Fruit fly (Drosophila melanogaster) whole organism, embryonic: ENCODE data around the gene Ufd4.
A peak's percentile ranks its signal among the peaks of the same experiment; 100 is the strongest.

Experiments
- B-H2 ChIP-seq: fragments of 200-800 bp; sonication (Bioruptor generic); optimal IDR thresholded peaks from 2 replicates; lab custom pipeline; 2018; ENCODE audit warnings: missing biosample characterization, mild to moderate bottlenecking, missing genetic modification characterization
- Blimp-1 ChIP-seq: fragments of 200-800 bp; sonication (Bioruptor generic); optimal IDR thresholded peaks from 3 replicates; lab custom pipeline; 2018; ENCODE audit warnings: missing biosample characterization, missing genetic modification characterization, mild to moderate bottlenecking, moderate library complexity, missing genetic modification reagents
- CG10565 ChIP-seq: fragments of 200-800 bp; sonication (Bioruptor generic); optimal IDR thresholded peaks from 3 replicates; lab custom pipeline; 2016; ENCODE audit warnings: missing biosample characterization, mild to moderate bottlenecking, missing genetic modification characterization
- CG10654 ChIP-seq: fragments of 200-800 bp; sonication (Bioruptor generic); optimal IDR thresholded peaks from 2 replicates; lab custom pipeline; 2016; ENCODE audit warnings: missing biosample characterization, missing genetic modification characterization
- CG10959 ChIP-seq: fragments of 200-800 bp; sonication (Bioruptor generic); IDR thresholded peaks from 2 replicates; pipeline ENCODE4 v1.3.6; 2022; ENCODE audit warnings: missing biosample characterization, missing genetic modification characterization
- CG11456 ChIP-seq: fragments of 200-800 bp; sonication (Bioruptor generic); IDR thresholded peaks from 3 replicates; pipeline ENCODE4 v1.3.6; 2022; ENCODE audit warnings: missing biosample characterization, missing genetic modification characterization
- CG11560 ChIP-seq: fragments of 200-800 bp; sonication (Bioruptor generic); IDR thresholded peaks from 3 replicates; pipeline ENCODE4 v1.3.6; 2022; ENCODE audit warnings: missing biosample characterization, missing genetic modification characterization
- CG12155 ChIP-seq: fragments of 200-800 bp; sonication (Bioruptor generic); optimal IDR thresholded peaks from 3 replicates; lab custom pipeline; 2016; ENCODE audit warnings: missing biosample characterization, missing genetic modification characterization
- CG1233 ChIP-seq: fragments of 200-800 bp; sonication (Bioruptor generic); optimal IDR thresholded peaks from 4 replicates; lab custom pipeline; 2018; ENCODE audit warnings: missing biosample characterization, mild to moderate bottlenecking, missing genetic modification characterization
- CG13424 ChIP-seq: fragments of 200-800 bp; sonication (Bioruptor generic); optimal IDR thresholded peaks from 2 replicates; lab custom pipeline; 2019; ENCODE audit warnings: missing biosample characterization, mild to moderate bottlenecking, missing genetic modification characterization, moderate library complexity
- CG13775 ChIP-seq: fragments of 200-800 bp; sonication (Bioruptor generic); optimal IDR thresholded peaks from 3 replicates; lab custom pipeline; 2017; ENCODE audit warnings: missing biosample characterization, mild to moderate bottlenecking, missing genetic modification characterization
- CG14014 ChIP-seq: fragments of 200-800 bp; sonication (Bioruptor generic); IDR thresholded peaks from 2 replicates; pipeline ENCODE4 v1.3.6; 2022; ENCODE audit warnings: missing biosample characterization, missing genetic modification characterization
- CG1529 ChIP-seq: fragments of 200-800 bp; sonication (Bioruptor generic); optimal IDR thresholded peaks from 3 replicates; lab custom pipeline; 2018; ENCODE audit warnings: missing biosample characterization, missing genetic modification characterization
- CG15696 ChIP-seq: fragments of 200-800 bp; sonication (Bioruptor generic); optimal IDR thresholded peaks from 2 replicates; lab custom pipeline; 2019; ENCODE audit warnings: missing biosample characterization, mild to moderate bottlenecking, missing genetic modification characterization, moderate library complexity
- CG16813 ChIP-seq: fragments of 200-800 bp; sonication (Bioruptor generic); IDR thresholded peaks from 3 replicates; pipeline ENCODE4 v1.3.6; 2022; ENCODE audit warnings: missing biosample characterization, missing genetic modification characterization; ENCODE audit not compliant: partially characterized antibody
- CG16815 ChIP-seq: fragments of 200-800 bp; sonication (Bioruptor generic); optimal IDR thresholded peaks from 3 replicates; lab custom pipeline; 2017; ENCODE audit warnings: missing biosample characterization, mild to moderate bottlenecking, missing genetic modification characterization
- CG17385 ChIP-seq: fragments of 200-800 bp; sonication (Bioruptor generic); optimal IDR thresholded peaks from 3 replicates; lab custom pipeline; 2018; ENCODE audit warnings: missing biosample characterization, mild to moderate bottlenecking, missing genetic modification characterization
- CG17568 ChIP-seq: fragments of 200-800 bp; sonication (Bioruptor generic); optimal IDR thresholded peaks from 2 replicates; lab custom pipeline; 2018; ENCODE audit warnings: missing biosample characterization, mild to moderate bottlenecking, missing genetic modification characterization, moderate library complexity
- CG1792 ChIP-seq: fragments of 200-800 bp; sonication (Bioruptor generic); optimal IDR thresholded peaks from 2 replicates; lab custom pipeline; 2016; ENCODE audit warnings: missing biosample characterization, missing genetic modification characterization
- CG30020 ChIP-seq: fragments of 200-800 bp; optimal IDR thresholded peaks from 2 replicates; lab custom pipeline; 2019; ENCODE audit warnings: missing biosample characterization, mild to moderate bottlenecking, missing genetic modification characterization, moderate library complexity
- CG34224 ChIP-seq: fragments of 200-800 bp; sonication (Bioruptor generic); IDR thresholded peaks from 3 replicates; pipeline ENCODE4 v1.3.6; 2022; ENCODE audit warnings: missing biosample characterization, missing genetic modification characterization; ENCODE audit not compliant: partially characterized antibody
- CG7963 ChIP-seq: fragments of 200-800 bp; sonication (Bioruptor generic); IDR thresholded peaks from 3 replicates; pipeline ENCODE4 v1.3.6; 2022; ENCODE audit warnings: missing biosample characterization, missing genetic modification characterization; ENCODE audit not compliant: partially characterized antibody
- CG8089 ChIP-seq: fragments of 200-800 bp; sonication (Bioruptor generic); optimal IDR thresholded peaks from 3 replicates; lab custom pipeline; 2016; ENCODE audit warnings: missing biosample characterization, missing genetic modification characterization
- CG9215 ChIP-seq: fragments of 200-800 bp; sonication (Bioruptor generic); IDR thresholded peaks from 2 replicates; pipeline ENCODE4 v1.3.6; 2022; ENCODE audit warnings: missing biosample characterization, missing genetic modification characterization
- CkIIα-i1 ChIP-seq: fragments of 200-800 bp; sonication (Bioruptor generic); IDR thresholded peaks from 2 replicates; pipeline ENCODE4 v1.3.6; 2022; ENCODE audit warnings: missing biosample characterization, missing genetic modification characterization
- Dek ChIP-seq: fragments of 200-800 bp; sonication (Bioruptor generic); optimal IDR thresholded peaks from 3 replicates; lab custom pipeline; 2019; ENCODE audit warnings: missing biosample characterization, mild to moderate bottlenecking, missing genetic modification characterization, moderate library complexity
- HmgZ ChIP-seq: fragments of 200-800 bp; sonication (Bioruptor generic); optimal IDR thresholded peaks from 2 replicates; lab custom pipeline; 2018; ENCODE audit warnings: missing biosample characterization, mild to moderate bottlenecking, missing genetic modification characterization
- Hmr ChIP-seq: fragments of 200-800 bp; sonication (Bioruptor generic); optimal IDR thresholded peaks from 3 replicates; lab custom pipeline; 2017; ENCODE audit warnings: mild to moderate bottlenecking, missing biosample characterization, missing genetic modification reagents, missing genetic modification characterization
- MESR4 ChIP-seq: fragments of 200-800 bp; sonication (Bioruptor generic); optimal IDR thresholded peaks from 2 replicates; lab custom pipeline; 2018; ENCODE audit warnings: missing biosample characterization, mild to moderate bottlenecking, missing genetic modification characterization, moderate library complexity
- NfI ChIP-seq: fragments of 200-800 bp; sonication (Bioruptor generic); optimal IDR thresholded peaks from 3 replicates; lab custom pipeline; 2018; ENCODE audit warnings: missing biosample characterization, mild to moderate bottlenecking, missing genetic modification characterization, moderate library complexity
- Scr ChIP-seq: fragments of 200-800 bp; sonication (Bioruptor generic); IDR thresholded peaks from 2 replicates; pipeline ENCODE4 v1.3.6; 2022; ENCODE audit warnings: missing biosample characterization, missing genetic modification characterization; ENCODE audit not compliant: partially characterized antibody
- Sin3A ChIP-seq: fragments of >200 bp; optimal IDR thresholded peaks from 2 replicates; lab custom pipeline; 2018
- ab ChIP-seq: fragments of 200-800 bp; sonication (Bioruptor generic); optimal IDR thresholded peaks from 2 replicates; lab custom pipeline; 2016; ENCODE audit warnings: missing biosample characterization, missing genetic modification characterization
- amos ChIP-seq: fragments of 200-800 bp; sonication (Bioruptor generic); IDR thresholded peaks from 2 replicates; pipeline ENCODE4 v1.3.6; 2022; ENCODE audit warnings: missing biosample characterization, missing genetic modification characterization; ENCODE audit not compliant: partially characterized antibody
- ash1 ChIP-seq: fragments of 200-800 bp; sonication (Bioruptor generic); optimal IDR thresholded peaks from 2 replicates; lab custom pipeline; 2018; ENCODE audit warnings: missing biosample characterization, mild to moderate bottlenecking, missing genetic modification characterization
- cad ChIP-seq: fragments of >200 bp; optimal IDR thresholded peaks from 2 replicates; lab custom pipeline; 2017; ENCODE audit warnings: missing biosample characterization, missing genetic modification characterization
- ci ChIP-seq: fragments of 200-800 bp; sonication (Bioruptor generic); IDR thresholded peaks from 3 replicates; pipeline ENCODE4 v1.3.6; 2022; ENCODE audit warnings: missing biosample characterization, missing genetic modification characterization
- dysf ChIP-seq: fragments of 200-800 bp; sonication (Bioruptor generic); IDR thresholded peaks from 3 replicates; pipeline ENCODE4 v1.3.6; 2022; ENCODE audit warnings: missing biosample characterization, missing genetic modification characterization
- esg ChIP-seq: fragments of 200-800 bp; sonication (Bioruptor generic); conservative IDR thresholded peaks from 2 replicates; pipeline ENCODE4 v1.3.6; 2022; ENCODE audit warnings: missing biosample characterization, missing genetic modification characterization
- exex ChIP-seq: fragments of 200-800 bp; sonication (Bioruptor generic); optimal IDR thresholded peaks from 4 replicates; lab custom pipeline; 2018; ENCODE audit warnings: missing biosample characterization, mild to moderate bottlenecking, missing genetic modification characterization, moderate library complexity
- fd3F ChIP-seq: fragments of 200-800 bp; sonication (Bioruptor generic); optimal IDR thresholded peaks from 2 replicates; lab custom pipeline; 2018; ENCODE audit warnings: missing biosample characterization, mild to moderate bottlenecking, missing genetic modification characterization, moderate library complexity
- pan ChIP-seq, 4 experiments: fragments of >200 bp in 3 of 4; fragments of 200-800 bp in 1 of 4; sonication (Bioruptor generic) in 1 of 4; optimal IDR thresholded peaks in 3 of 4; IDR thresholded peaks in 1 of 4; 2 replicates each; pipeline versions ENCODE4 v1.3.6 to Lab custom; 2017 to 2022; ENCODE audit warnings: missing biosample characterization in 2 of 4, missing genetic modification characterization in 2 of 4, mixed read lengths in 1 of 4
- pnt ChIP-seq: fragments of 200-800 bp; sonication (Bioruptor generic); optimal IDR thresholded peaks from 3 replicates; lab custom pipeline; 2016; ENCODE audit warnings: missing biosample characterization, missing genetic modification characterization
- pros ChIP-seq: fragments of 200-800 bp; sonication (Bioruptor generic); optimal IDR thresholded peaks from 3 replicates; lab custom pipeline; 2019; ENCODE audit warnings: missing biosample characterization, mild to moderate bottlenecking, missing genetic modification characterization, moderate library complexity
- seq ChIP-seq: fragments of 200-800 bp; sonication (Bioruptor generic); IDR thresholded peaks from 2 replicates; pipeline ENCODE4 v1.3.6; 2022; ENCODE audit warnings: missing biosample characterization, missing genetic modification characterization
- tap ChIP-seq: fragments of 200-800 bp; optimal IDR thresholded peaks from 3 replicates; lab custom pipeline; 2019; ENCODE audit warnings: missing biosample characterization, mild to moderate bottlenecking, missing genetic modification characterization, moderate library complexity
- unpg ChIP-seq: fragments of 200-800 bp; sonication (Bioruptor generic); optimal IDR thresholded peaks from 3 replicates; lab custom pipeline; 2018; ENCODE audit warnings: missing biosample characterization, mild to moderate bottlenecking, missing genetic modification characterization, moderate library complexity
- z ChIP-seq: fragments of 200-800 bp; sonication (Bioruptor generic); IDR thresholded peaks from 3 replicates; pipeline ENCODE4 v1.3.6; 2022; ENCODE audit warnings: missing biosample characterization, missing genetic modification characterization

Gene Ufd4

DNA sequence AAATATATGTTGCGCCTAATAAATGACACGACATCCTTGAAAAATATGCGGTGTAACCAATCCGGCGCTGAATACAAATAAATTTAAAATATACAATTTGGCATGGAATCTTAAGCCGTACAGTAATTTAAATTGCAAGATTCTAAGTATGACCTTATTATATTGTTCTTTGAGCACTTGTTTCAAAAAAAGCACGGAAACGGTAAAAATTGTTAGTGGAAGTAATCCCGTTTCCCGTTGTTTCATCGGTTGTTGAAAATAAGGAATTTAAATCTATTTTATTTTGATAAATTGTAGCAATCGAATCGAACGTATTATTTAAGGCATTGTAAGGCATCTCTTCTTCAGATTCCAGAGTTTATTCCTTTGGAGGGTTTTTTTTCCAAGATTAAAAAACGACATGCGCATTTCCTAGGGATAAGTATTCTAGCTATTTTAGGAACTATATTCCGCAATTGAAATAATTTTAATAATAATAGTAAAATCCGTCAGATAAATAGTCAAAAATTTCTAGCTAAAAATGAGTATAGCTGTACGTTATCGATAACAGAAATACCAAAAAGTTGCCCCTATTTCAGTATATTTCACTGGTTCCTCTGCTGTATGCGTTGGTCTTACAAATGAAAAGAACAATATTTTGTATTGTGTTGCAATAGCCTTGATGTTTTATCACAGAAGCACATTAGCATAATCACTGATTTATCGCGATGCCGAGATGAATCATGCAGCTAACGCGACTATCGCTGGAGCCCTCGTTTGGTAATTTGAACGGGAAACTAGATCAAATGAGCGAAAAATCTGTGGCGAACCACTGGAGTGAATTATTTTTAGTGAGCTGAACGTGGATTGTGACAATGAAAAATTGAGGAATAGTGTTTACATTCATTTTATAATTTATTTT, 41.2 kb upstream of the Ufd4 start, which contains the start of gene GATAd (continued):
- TF ChIP-seq CG16815 (GFP tag; lab: Kevin White, UChicago) (no peak), CG9215 (no peak), Sin3A (lab: Kevin White, UChicago) (peak; percentile 3), Scr (GFP tag; lab: Robert Waterston, UW) (peak; percentile 37), CG10654 (no peak), NfI (GFP tag; lab: Kevin White, UChicago) (no peak), CG1792 (no peak), z (no peak), exex (tag; lab: Kevin White, UChicago) (peak; percentile 18), amos (GFP tag; lab: Robert Waterston, UW) (no peak; the same call in 1 of the 2 replicates), CG11456 (no peak), ci (no peak), CG7963 (0 out of 3 replicates have a peak, but pooled peaks have one; percentile 13), MESR4 (peak; percentile 86), seq (GFP tag; lab: Robert Waterston, UW) (no peak), CG13775 (GFP tag; lab: Kevin White, UChicago) (peak; percentile 20), Blimp-1 (GFP tag; lab: Kevin White, UChicago) (no peak), CG10565 (GFP tag; lab: Kevin White, UChicago) (no peak), unpg (no peak), CG34224 (GFP tag; lab: Robert Waterston, UW) (no peak), CG12155 (GFP tag; lab: Kevin White, UChicago) (no peak), CG1529 (no peak), pros (GFP tag; lab: Kevin White, UChicago) (no peak), ab (GFP tag; lab: Kevin White, UChicago) (no peak), CG14014 (GFP tag; lab: Robert Waterston, UW) (no peak), esg (GFP tag; lab: Robert Waterston, UW) (no peak), CG8089 (GFP tag; lab: Kevin White, UChicago) (no peak), fd3F (GFP tag; lab: Kevin White, UChicago) (no peak), CG17385 (no peak), cad (GFP tag; lab: Kevin White, UChicago) (no peak), CG13424 (tag; lab: Kevin White, UChicago) (peak; percentile 21), CG30020 (tag; lab: Kevin White, UChicago) (peak; percentile 95), CG15696 (no peak), CG11560 (tag; lab: Robert Waterston, UW) (no peak), Dek (tag; lab: Kevin White, UChicago) (peak; percentile 15), CkIIα-i1 (GFP tag; lab: Robert Waterston, UW) (no peak), CG17568 (GFP tag; lab: Kevin White, UChicago) (no peak), CG1233 (GFP tag; lab: Kevin White, UChicago) (no peak), tap (tag; lab: Kevin White, UChicago) (no peak), pnt (GFP tag; lab: Kevin White, UChicago) (no peak), pan (optimal IDR thresholded peaks at IDR 0.05; lab: Kevin White, UChicago) (no peak), pan (GFP tag; optimal IDR thresholded peaks at IDR 0.05 in 1 of 2, IDR thresholded peaks at IDR 0.05 in 1 of 2) (no peak), CG16813 (GFP tag; lab: Robert Waterston, UW) (no peak), Hmr (GFP tag; lab: Kevin White, UChicago) (no peak), CG10959 (GFP tag; lab: Robert Waterston, UW) (no peak), HmgZ (tag; lab: Kevin White, UChicago) (peak; percentile 51), ash1 (GFP tag; lab: Kevin White, UChicago) (no peak), dysf (GFP tag; lab: Robert Waterston, UW) (no peak), B-H2 (GFP tag; lab: Kevin White, UChicago) (no peak)
